Worm (Caenorhabditis elegans) whole organism, young adult: ENCODE measurements around the gene msp-10.

ENCODE experiments used
- C17E4.6 ChIP-seq: fragments of 200-800 bp; sonication (Bioruptor generic); IDR thresholded peaks from 2 replicates; pipeline ENCODE4 v1.3.6; 2022; ENCODE audit warnings: missing genetic modification reagents, missing genetic modification characterization, missing compliant biosample characterization
- F37B4.10 ChIP-seq: fragments of 200-800 bp; sonication (Bioruptor generic); IDR thresholded peaks from 2 replicates; pipeline ENCODE4 v1.3.6; 2022; ENCODE audit warnings: missing genetic modification characterization, missing compliant biosample characterization
- bed-1 ChIP-seq: fragments of 200-800 bp; sonication (Bioruptor generic); IDR thresholded peaks from 2 replicates; pipeline ENCODE4 v1.3.6; 2022; ENCODE audit warnings: missing genetic modification reagents, missing genetic modification characterization, missing compliant biosample characterization
- gei-17 ChIP-seq: fragments of 200-800 bp; sonication (Bioruptor generic); optimal IDR thresholded peaks from 2 replicates; lab custom pipeline; 2018; ENCODE audit warnings: mild to moderate bottlenecking, missing genetic modification characterization, missing compliant biosample characterization
- him-1 ChIP-seq: sonication (generic microtip); optimal IDR thresholded peaks from 2 replicates; lab custom pipeline; 2016; ENCODE audit warnings: missing genotype, missing genetic modification reagents, missing genetic modification characterization, missing compliant biosample characterization
- hmg-20 ChIP-seq: fragments of 200-800 bp; sonication (Bioruptor generic); IDR thresholded peaks from 2 replicates; pipeline ENCODE4 v1.3.6; 2022; ENCODE audit warnings: missing genetic modification reagents, missing genetic modification characterization, missing compliant biosample characterization
- lir-1 ChIP-seq: fragments of 200-800 bp; sonication (Bioruptor generic); conservative IDR thresholded peaks from 2 replicates; pipeline ENCODE4 v1.3.6; 2022; ENCODE audit warnings: missing genetic modification reagents, missing genetic modification characterization, missing compliant biosample characterization
- madf-8 ChIP-seq: fragments of 200-800 bp; sonication (Bioruptor generic); conservative IDR thresholded peaks from 2 replicates; pipeline ENCODE4 v1.3.6; 2022; ENCODE audit warnings: missing genetic modification reagents, missing genetic modification characterization, missing compliant biosample characterization
- mes-4 ChIP-seq: sonication (generic microtip); optimal IDR thresholded peaks from 2 replicates; lab custom pipeline; 2016; ENCODE audit warnings: missing genotype, missing genetic modification characterization, missing compliant biosample characterization
- nhr-90 ChIP-seq: sonication (generic microtip); optimal IDR thresholded peaks from 2 replicates; lab custom pipeline; 2016; ENCODE audit warnings: missing genotype, mild to moderate bottlenecking, missing genetic modification characterization, missing compliant biosample characterization
- pha-4 ChIP-seq: fragments of 150-350 bp; sonication (generic microtip); optimal IDR thresholded peaks from 2 replicates; lab custom pipeline; 2014; ENCODE audit warnings: missing biosample characterization, missing genetic modification reagents, missing genetic modification characterization
- snpc-4 ChIP-seq, 5 experiments: fragments of 150-350 bp in 1 of 5; sonication (generic microtip) in 4 of 5; optimal IDR thresholded peaks; 2 replicates each; lab custom pipeline; 2014 to 2018; ENCODE audit warnings: missing genetic modification characterization in 5 of 5, missing biosample characterization in 3 of 5, antibody characterized with exemption in 2 of 5, mild to moderate bottlenecking in 2 of 5, missing compliant biosample characterization in 2 of 5, missing genotype in 2 of 5, moderate library complexity in 2 of 5, missing genetic modification reagents in 1 of 5
- tbx-9 ChIP-seq: sonication (generic microtip); optimal IDR thresholded peaks from 2 replicates; lab custom pipeline; 2016; ENCODE audit warnings: borderline replicate concordance, missing genetic modification characterization, inconsistent platforms, missing compliant biosample characterization
- unc-62 ChIP-seq: fragments of 150-350 bp; optimal IDR thresholded peaks from 2 replicates; lab custom pipeline; 2014; ENCODE audit warnings: missing biosample characterization, missing genetic modification reagents, missing genetic modification characterization

DNA sequence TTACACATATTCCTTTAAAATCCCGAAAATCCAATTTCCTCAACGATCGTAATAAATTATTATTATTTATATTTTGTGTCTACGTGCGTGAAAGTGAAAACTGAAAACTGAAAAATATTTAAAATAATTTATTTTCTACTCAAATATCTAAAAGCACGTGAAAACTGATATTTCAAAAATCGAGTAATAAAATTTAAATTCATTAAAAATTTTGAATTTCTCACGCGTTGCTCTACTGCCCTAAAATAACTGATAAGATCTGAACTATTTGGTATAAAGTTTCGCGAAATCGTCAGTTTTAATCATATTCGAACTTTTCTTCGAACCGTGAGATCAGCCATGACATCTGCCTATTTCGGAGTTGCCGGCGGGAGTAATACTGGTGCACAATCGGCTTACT lies 14.8 kb downstream of the msp-10 start, which contains the start of gene ssq-1:
- TF ChIP-seq madf-8 (GFP tag; lab: Robert Waterston, UW) (no peak), bed-1 (GFP tag; lab: Robert Waterston, UW) (no peak), hmg-20 (GFP tag; lab: Robert Waterston, UW) (no peak), mes-4 (tag; lab: Kevin White, UChicago) (no peak), gei-17 (GFP tag; lab: Kevin White, UChicago) (no peak), nhr-90 (tag; lab: Kevin White, UChicago) (no peak), lir-1 (GFP tag; lab: Robert Waterston, UW) (no peak), C17E4.6 (GFP tag; lab: Robert Waterston, UW) (no peak), pha-4 (tag; lab: Kevin White, UChicago) (no peak), snpc-4 (GFP tag; optimal IDR thresholded peaks at IDR 0.05; lab: Kevin White, UChicago) (no peak), snpc-4 (tag; optimal IDR thresholded peaks at IDR 0.05; lab: Kevin White, UChicago) (no peak), F37B4.10 (GFP tag; lab: Robert Waterston, UW) (no peak), tbx-9 (tag; lab: Kevin White, UChicago) (no peak), him-1 (no peak), unc-62 (GFP tag; lab: Kevin White, UChicago) (no peak)
